Fruit fly (Drosophila melanogaster) whole organism, pupa: ENCODE data around the gene JIL-1.

ENCODE experiments used
- Pif1A ChIP-seq: fragments of 200-800 bp; sonication (Bioruptor generic); optimal IDR thresholded peaks from 3 replicates; lab custom pipeline; 2016; ENCODE audit warnings: missing biosample characterization, missing genetic modification characterization
- rn ChIP-seq: fragments of 200-800 bp; sonication (Bioruptor generic); IDR thresholded peaks from 2 replicates; pipeline ENCODE4 v1.3.6; 2022; ENCODE audit warnings: missing biosample characterization, missing genetic modification characterization

DNA sequence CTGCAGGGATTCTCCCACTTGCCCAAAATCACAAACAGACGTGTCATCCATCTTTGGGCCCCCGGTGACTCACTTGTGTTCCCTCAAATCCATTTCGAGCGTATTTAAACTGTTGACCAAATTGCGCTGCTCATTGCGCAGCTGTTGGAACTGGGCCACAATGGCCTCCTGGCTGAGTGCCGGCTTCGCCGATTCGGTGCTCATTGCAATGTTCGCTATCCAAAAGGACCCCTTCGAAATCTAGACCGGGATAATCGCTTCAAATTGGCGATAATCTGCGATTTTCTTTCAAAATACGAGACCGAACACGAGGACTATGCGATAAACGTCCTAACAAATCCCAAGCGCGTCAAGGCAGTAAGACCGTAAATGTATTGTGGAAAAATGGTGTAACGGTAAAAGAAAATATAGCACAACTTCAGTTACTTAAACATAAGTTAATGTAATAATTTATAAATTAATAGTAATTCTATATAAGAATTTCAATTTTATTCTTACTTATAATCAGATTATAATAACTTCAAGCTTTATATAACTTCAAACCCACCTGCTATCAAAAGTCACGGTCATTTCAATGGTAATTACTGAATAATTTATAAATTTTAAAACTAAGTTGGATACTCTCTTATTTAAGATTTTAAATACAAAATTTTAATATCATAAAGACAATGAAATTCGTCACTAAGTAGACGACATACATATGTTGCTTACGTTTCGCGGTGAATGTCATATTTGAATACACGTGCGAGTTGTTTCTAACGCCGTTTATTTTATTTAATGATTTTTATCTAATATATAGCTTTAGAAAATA, 18.7 kb downstream of the JIL-1 start, which contains the start of the genes Pfdn2 and Noc1:
- TF ChIP-seq Pif1A = no peak
- TF ChIP-seq rn (GFP tag; lab: Robert Waterston, UW) = no peak
